Fruit fly (Drosophila melanogaster) whole organism, embryonic: ENCODE measurements around the gene Naa20A.

Source experiments
- Abd-B ChIP-seq: fragments of 200-800 bp; sonication (Bioruptor generic); optimal IDR thresholded peaks from 2 replicates; lab custom pipeline; 2018; ENCODE audit warnings: missing biosample characterization, mild to moderate bottlenecking, missing genetic modification characterization, moderate library complexity
- CG10147 ChIP-seq: fragments of 200-800 bp; sonication (Bioruptor generic); optimal IDR thresholded peaks from 2 replicates; lab custom pipeline; 2019; ENCODE audit warnings: missing biosample characterization, mild to moderate bottlenecking, missing genetic modification characterization, moderate library complexity
- CG12769 ChIP-seq: fragments of 200-800 bp; sonication (Bioruptor generic); optimal IDR thresholded peaks from 2 replicates; lab custom pipeline; 2019; ENCODE audit warnings: missing biosample characterization, mild to moderate bottlenecking, missing genetic modification characterization, moderate library complexity
- CG14710 ChIP-seq: fragments of 200-800 bp; sonication (Bioruptor generic); optimal IDR thresholded peaks from 3 replicates; lab custom pipeline; 2019; ENCODE audit warnings: missing biosample characterization, mild to moderate bottlenecking, missing genetic modification characterization, moderate library complexity
- CG14860 ChIP-seq: fragments of 200-800 bp; sonication (Bioruptor generic); IDR thresholded peaks from 3 replicates; pipeline ENCODE4 v1.3.6; 2022; ENCODE audit warnings: missing biosample characterization, missing genetic modification characterization; ENCODE audit not compliant: partially characterized antibody
- CG1832 ChIP-seq: fragments of 200-800 bp; sonication (Bioruptor generic); optimal IDR thresholded peaks from 2 replicates; lab custom pipeline; 2017; ENCODE audit warnings: missing biosample characterization, mild to moderate bottlenecking, missing genetic modification characterization, inconsistent platforms
- CG2120 ChIP-seq: fragments of 200-800 bp; sonication (Bioruptor generic); optimal IDR thresholded peaks from 3 replicates; lab custom pipeline; 2016; ENCODE audit warnings: missing biosample characterization, missing genetic modification characterization
- CG32767 ChIP-seq: fragments of 200-800 bp; sonication (Bioruptor generic); IDR thresholded peaks from 2 replicates; pipeline ENCODE4 v1.3.6; 2022; ENCODE audit warnings: missing biosample characterization, missing genetic modification characterization
- CG3407 ChIP-seq: fragments of 200-800 bp; sonication (Bioruptor generic); optimal IDR thresholded peaks from 2 replicates; lab custom pipeline; 2018; ENCODE audit warnings: missing biosample characterization, mild to moderate bottlenecking, missing genetic modification characterization
- CG34224 ChIP-seq: fragments of 200-800 bp; sonication (Bioruptor generic); IDR thresholded peaks from 3 replicates; pipeline ENCODE4 v1.3.6; 2022; ENCODE audit warnings: missing biosample characterization, missing genetic modification characterization; ENCODE audit not compliant: partially characterized antibody
- CG3995 ChIP-seq: fragments of 200-800 bp; sonication (Bioruptor generic); optimal IDR thresholded peaks from 3 replicates; lab custom pipeline; 2016; ENCODE audit warnings: missing biosample characterization, missing genetic modification characterization
- CG6683 ChIP-seq: fragments of 200-800 bp; sonication (Bioruptor generic); optimal IDR thresholded peaks from 2 replicates; lab custom pipeline; 2017; ENCODE audit warnings: missing biosample characterization, mild to moderate bottlenecking, missing genetic modification characterization, missing genetic modification reagents
- CG6765 ChIP-seq: fragments of 200-800 bp; sonication (Bioruptor generic); optimal IDR thresholded peaks from 3 replicates; lab custom pipeline; 2017; ENCODE audit warnings: missing biosample characterization, mild to moderate bottlenecking, missing genetic modification characterization
- CG6791 ChIP-seq: fragments of 200-800 bp; sonication (Bioruptor generic); IDR thresholded peaks from 3 replicates; pipeline ENCODE4 v1.3.6; 2022; ENCODE audit warnings: missing biosample characterization, missing genetic modification characterization; ENCODE audit not compliant: partially characterized antibody
- CG7357 ChIP-seq: fragments of 200-800 bp; sonication (Bioruptor generic); IDR thresholded peaks from 3 replicates; pipeline ENCODE4 v1.3.6; 2022; ENCODE audit warnings: missing biosample characterization, missing genetic modification characterization
- CG7928 ChIP-seq: fragments of 200-800 bp; sonication (Bioruptor generic); optimal IDR thresholded peaks from 2 replicates; lab custom pipeline; 2017; ENCODE audit warnings: missing biosample characterization, mild to moderate bottlenecking, missing genetic modification characterization
- CG7963 ChIP-seq: fragments of 200-800 bp; sonication (Bioruptor generic); IDR thresholded peaks from 3 replicates; pipeline ENCODE4 v1.3.6; 2022; ENCODE audit warnings: missing biosample characterization, missing genetic modification characterization; ENCODE audit not compliant: partially characterized antibody
- CG8478 ChIP-seq: fragments of >200 bp; optimal IDR thresholded peaks from 2 replicates; lab custom pipeline; 2018
- CG9797 ChIP-seq: fragments of 200-800 bp; sonication (Bioruptor generic); optimal IDR thresholded peaks from 3 replicates; lab custom pipeline; 2018; ENCODE audit warnings: missing biosample characterization, mild to moderate bottlenecking, missing genetic modification characterization
- CoRest ChIP-seq: fragments of 200-800 bp; sonication (Bioruptor generic); optimal IDR thresholded peaks from 3 replicates; lab custom pipeline; 2018; ENCODE audit warnings: missing biosample characterization, mild to moderate bottlenecking, missing genetic modification characterization, moderate library complexity
- CrebB ChIP-seq: fragments of 200-800 bp; sonication (Bioruptor generic); optimal IDR thresholded peaks from 3 replicates; lab custom pipeline; 2018; ENCODE audit warnings: missing biosample characterization, mild to moderate bottlenecking, missing genetic modification characterization
- Dll ChIP-seq: fragments of 200-800 bp; sonication (Bioruptor generic); IDR thresholded peaks from 4 replicates; pipeline ENCODE4 v1.3.6; 2022; ENCODE audit warnings: missing biosample characterization, missing genetic modification characterization; ENCODE audit not compliant: partially characterized antibody
- ERR ChIP-seq: fragments of 200-800 bp; sonication (Bioruptor generic); optimal IDR thresholded peaks from 2 replicates; lab custom pipeline; 2016; ENCODE audit warnings: missing biosample characterization, missing genetic modification characterization
- Eip74EF ChIP-seq, 2 experiments: fragments of 200-800 bp in 1 of 2; fragments of >200 bp in 1 of 2; sonication (Bioruptor generic) in 1 of 2; optimal IDR thresholded peaks; 2 replicates each; lab custom pipeline; 2017 to 2019; ENCODE audit warnings: missing biosample characterization in 2 of 2, missing genetic modification characterization in 2 of 2, mild to moderate bottlenecking in 1 of 2, moderate library complexity in 1 of 2
- MESR4 ChIP-seq: fragments of 200-800 bp; sonication (Bioruptor generic); optimal IDR thresholded peaks from 2 replicates; lab custom pipeline; 2018; ENCODE audit warnings: missing biosample characterization, mild to moderate bottlenecking, missing genetic modification characterization, moderate library complexity
- Med ChIP-seq: fragments of 200-800 bp; sonication (Bioruptor generic); peaks from one replicate; lab custom pipeline; 2016; ENCODE audit warnings: missing biosample characterization, missing genetic modification characterization, mild to moderate bottlenecking, inconsistent platforms, moderate library complexity
- NC2α ChIP-seq: fragments of 200-800 bp; sonication (Bioruptor generic); optimal IDR thresholded peaks from 2 replicates; lab custom pipeline; 2016; ENCODE audit warnings: missing biosample characterization, missing genetic modification characterization
- Scr ChIP-seq: fragments of 200-800 bp; sonication (Bioruptor generic); IDR thresholded peaks from 2 replicates; pipeline ENCODE4 v1.3.6; 2022; ENCODE audit warnings: missing biosample characterization, missing genetic modification characterization; ENCODE audit not compliant: partially characterized antibody
- Stat92E ChIP-seq, 3 experiments: fragments of >200 bp in 2 of 3; fragments of 200-800 bp in 1 of 3; sonication (Bioruptor generic) in 1 of 3; optimal IDR thresholded peaks; 2 replicates each; lab custom pipeline; 2017 to 2019; ENCODE audit warnings: missing biosample characterization in 3 of 3, missing genetic modification characterization in 3 of 3, mild to moderate bottlenecking in 1 of 3, moderate library complexity in 1 of 3
- ase ChIP-seq: fragments of 200-800 bp; sonication (Bioruptor generic); IDR thresholded peaks from 3 replicates; pipeline ENCODE4 v1.3.6; 2022; ENCODE audit warnings: missing biosample characterization, missing genetic modification characterization
- cg ChIP-seq: fragments of 200-800 bp; sonication (Bioruptor generic); optimal IDR thresholded peaks from 3 replicates; lab custom pipeline; 2019; ENCODE audit warnings: missing biosample characterization, mild to moderate bottlenecking, missing genetic modification characterization, moderate library complexity
- chinmo ChIP-seq: fragments of 200-800 bp; sonication (Bioruptor generic); IDR thresholded peaks from 4 replicates; pipeline ENCODE4 v1.3.6; 2022; ENCODE audit warnings: missing biosample characterization, missing genetic modification characterization; ENCODE audit not compliant: partially characterized antibody
- ci ChIP-seq: fragments of 200-800 bp; sonication (Bioruptor generic); IDR thresholded peaks from 3 replicates; pipeline ENCODE4 v1.3.6; 2022; ENCODE audit warnings: missing biosample characterization, missing genetic modification characterization
- lola ChIP-seq, 3 experiments: fragments of >200 bp in 2 of 3; fragments of 200-800 bp in 1 of 3; sonication (Bioruptor generic) in 1 of 3; optimal IDR thresholded peaks; 2 replicates each; lab custom pipeline; 2017 to 2019; ENCODE audit warnings: missing biosample characterization in 3 of 3, missing genetic modification characterization in 3 of 3, mild to moderate bottlenecking in 1 of 3, moderate library complexity in 1 of 3
- nmo ChIP-seq: fragments of 200-800 bp; sonication (Bioruptor generic); optimal IDR thresholded peaks from 2 replicates; lab custom pipeline; 2018; ENCODE audit warnings: missing biosample characterization, mild to moderate bottlenecking, missing genetic modification characterization, moderate library complexity
- phol ChIP-seq: fragments of 200-800 bp; sonication (Bioruptor generic); optimal IDR thresholded peaks from 3 replicates; lab custom pipeline; 2018; ENCODE audit warnings: missing biosample characterization, mild to moderate bottlenecking, missing genetic modification characterization, moderate library complexity
- prd ChIP-seq, 3 experiments: fragments of >200 bp in 2 of 3; fragments of 200-800 bp in 1 of 3; sonication (Bioruptor generic) in 1 of 3; optimal IDR thresholded peaks in 2 of 3; IDR thresholded peaks in 1 of 3; 2 replicates in 2 of 3; 3 replicates in 1 of 3; pipeline versions ENCODE4 v1.3.6 to Lab custom; 2017 to 2022; ENCODE audit warnings: missing biosample characterization in 1 of 3, missing genetic modification characterization in 1 of 3
- sens ChIP-seq: fragments of 200-800 bp; sonication (Bioruptor generic); peaks from one replicate; lab custom pipeline; 2016; ENCODE audit warnings: missing biosample characterization, missing genetic modification characterization
- seq ChIP-seq: fragments of 200-800 bp; sonication (Bioruptor generic); IDR thresholded peaks from 2 replicates; pipeline ENCODE4 v1.3.6; 2022; ENCODE audit warnings: missing biosample characterization, missing genetic modification characterization
- sna ChIP-seq: fragments of 200-800 bp; sonication (Bioruptor generic); IDR thresholded peaks from 2 replicates; pipeline ENCODE4 v1.3.6; 2022; ENCODE audit warnings: missing biosample characterization, missing genetic modification characterization; ENCODE audit not compliant: partially characterized antibody

Gene Naa20A

dm6 chrX:19579648-19580301 is 43.1 kb downstream of the Naa20A start, which contains the start of gene Tao (continued):
- TF ChIP-seq chinmo (GFP tag; lab: Robert Waterston, UW): 0 out of 4 replicates have a peak, but pooled peaks have one; percentile 24
- TF ChIP-seq ase (GFP tag; lab: Robert Waterston, UW): no peak
- TF ChIP-seq Dll: peak; percentile 91
- peak; percentile 57 for TF ChIP-seq CG7963 (GFP tag; lab: Robert Waterston, UW)
- peak; percentile 58 for TF ChIP-seq CG14710
- no peak for TF ChIP-seq CG10147 (GFP tag; lab: Kevin White, UChicago)
- peak; percentile 91 for TF ChIP-seq Scr
- peak; percentile 43 for TF ChIP-seq nmo (GFP tag; lab: Kevin White, UChicago)
- TF ChIP-seq CG3407: no peak
- peak; percentile 11 for TF ChIP-seq CG2120 (GFP tag; lab: Kevin White, UChicago)
- TF ChIP-seq CrebB (tag; lab: Kevin White, UChicago): no peak
- no peak for TF ChIP-seq ERR (GFP tag; lab: Kevin White, UChicago)
- no peak for TF ChIP-seq Stat92E (GFP tag; optimal IDR thresholded peaks at IDR 0.05; lab: Kevin White, UChicago)
- peak; percentile 15 for TF ChIP-seq CoRest
- peak; percentile 72 for TF ChIP-seq CG9797 (GFP tag; lab: Kevin White, UChicago)
- TF ChIP-seq sna (GFP tag; lab: Robert Waterston, UW): peak; percentile 88
- peak; percentile 80 for TF ChIP-seq CG6791 (GFP tag; lab: Robert Waterston, UW)
- TF ChIP-seq phol (tag; lab: Kevin White, UChicago): peak; percentile 44
- TF ChIP-seq, all 482 proteins: peak for 67

- TF ChIP-seq seq (GFP tag; lab: Robert Waterston, UW) (0 out of 2 replicates have a peak, but pooled peaks have one; percentile 8), CG12769 (tag; lab: Kevin White, UChicago) (peak; percentile 78), CG1832 (GFP tag; lab: Kevin White, UChicago) (peak; percentile 67), Stat92E (GFP tag; optimal IDR thresholded peaks at IDR 0.05; lab: Kevin White, UChicago) (peak in 1 of 3 experiments; percentile 80), sens (GFP tag; lab: Kevin White, UChicago) (peak; percentile 68), MESR4 (peak; percentile 71), prd (optimal IDR thresholded peaks at IDR 0.05; lab: Kevin White, UChicago) (no peak), prd (GFP tag; IDR thresholded peaks at IDR 0.05; lab: Robert Waterston, UW) (0 out of 3 replicates have a peak, but pooled peaks have one; percentile 12), CG32767 (GFP tag; lab: Robert Waterston, UW) (0 out of 2 replicates have a peak, but pooled peaks have one; percentile 21), Eip74EF (GFP tag; optimal IDR thresholded peaks at IDR 0.05; lab: Kevin White, UChicago) (peak in 1 of 2 experiments; percentile 2), ci (GFP tag; lab: Robert Waterston, UW) (0 out of 3 replicates have a peak, but pooled peaks have one; percentile 23), Abd-B (GFP tag; lab: Kevin White, UChicago) (no peak), CG14860 (GFP tag; lab: Robert Waterston, UW) (no peak), CG7357 (GFP tag; lab: Robert Waterston, UW) (peak; percentile 70), CG8478 (lab: Kevin White, UChicago) (peak; percentile 99), CG6765 (GFP tag; lab: Kevin White, UChicago) (no peak), CG7928 (GFP tag; lab: Kevin White, UChicago) (peak; percentile 75), NC2α (GFP tag; lab: Kevin White, UChicago) (no peak), lola (GFP tag; optimal IDR thresholded peaks at IDR 0.05; lab: Kevin White, UChicago) (peak in 1 of 3 experiments; percentile 92), CG3995 (GFP tag; lab: Kevin White, UChicago) (peak; percentile 92), CG6683 (GFP tag; lab: Kevin White, UChicago) (no peak), CG34224 (GFP tag; lab: Robert Waterston, UW) (no peak), cg (GFP tag; lab: Kevin White, UChicago) (peak; percentile 95), Med (GFP tag; lab: Kevin White, UChicago) (peak; percentile 47)
Measured at dm6 chrX:19578908-19579647, 43.8 kb downstream of the Naa20A start.
